Worm (Caenorhabditis elegans): Measurements from ENCODE around the gene fip-4.

- no peak for TF ChIP-seq mml-1 (tag; optimal IDR thresholded peaks at IDR 0.05)
- TF ChIP-seq nhr-67 (tag; optimal IDR thresholded peaks at IDR 0.05), result no peak
- TF ChIP-seq pha-4 (tag; optimal IDR thresholded peaks at IDR 0.05), result no peak
- TF ChIP-seq fos-1 (tag; optimal IDR thresholded peaks at IDR 0.05), result no peak
- TF ChIP-seq pqm-1 (tag; optimal IDR thresholded peaks at IDR 0.05), result no peak
- TF ChIP-seq ztf-11 (tag; optimal IDR thresholded peaks at IDR 0.05), result no peak
- TF ChIP-seq nhr-237 (tag; optimal IDR thresholded peaks at IDR 0.05), result no peak
- TF ChIP-seq ceh-82 (tag; optimal IDR thresholded peaks at IDR 0.05), result no peak
- TF ChIP-seq mdl-1 (tag; optimal IDR thresholded peaks at IDR 0.05), result no peak
- TF ChIP-seq lin-39 (tag; optimal IDR thresholded peaks at IDR 0.05), result no peak
These were observed 25.8 kb upstream of the fip-4 start, which contains the start of gene grl-12 for ce11 chrV:8636907-8637306.

Data from whole organism, L3 larva.